Fruit fly (Drosophila melanogaster): ENCODE results near the gene CG13928.
A peak's percentile ranks its signal among the peaks of the same experiment; 100 is the strongest.

The CG13928 gene

DNA sequence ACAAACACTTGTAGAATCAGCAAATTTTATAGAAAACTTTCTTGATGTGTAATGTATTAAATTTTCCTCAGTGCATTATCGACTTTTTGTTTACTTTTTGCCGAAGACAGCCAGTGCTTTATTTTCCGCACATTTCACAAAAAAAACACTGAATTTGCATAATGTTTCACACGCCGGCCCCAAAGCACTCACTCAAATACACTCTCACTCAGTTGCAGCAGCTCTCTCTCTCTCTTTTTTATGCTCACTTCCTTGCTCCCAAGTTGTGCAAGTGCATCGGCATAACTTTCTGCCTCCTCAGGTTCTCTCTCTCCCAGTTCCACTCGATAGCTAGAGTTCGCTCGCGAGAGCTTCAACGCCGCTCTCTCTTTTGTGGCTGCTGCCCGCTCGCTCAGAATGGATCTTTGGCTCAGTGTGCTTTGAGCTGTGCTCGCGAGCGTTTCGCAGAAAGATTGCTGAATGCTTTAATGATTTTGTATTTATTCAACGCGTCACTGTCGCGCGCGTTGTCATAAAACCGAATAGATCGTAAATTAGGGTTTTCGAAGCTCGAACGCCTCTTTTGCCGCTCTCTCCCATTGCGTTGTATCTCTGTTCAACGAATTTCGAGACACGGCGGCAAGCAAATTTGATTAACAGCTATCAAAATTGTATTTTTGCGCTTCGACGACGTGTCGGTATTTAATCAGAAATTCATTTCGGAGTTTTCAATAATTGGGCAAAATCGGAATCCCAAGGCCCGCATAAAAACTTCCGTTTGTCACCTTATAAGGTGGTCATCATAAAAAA is 41.7 kb downstream of the CG13928 start:
- TF ChIP-seq Hr96 (GFP tag; optimal IDR thresholded peaks at IDR 0.05) (peak; percentile 45), ovo (GFP tag; optimal IDR thresholded peaks at IDR 0.05) (peak; percentile 53), toe (GFP tag; optimal IDR thresholded peaks at IDR 0.05) (no peak), pad (GFP tag; optimal IDR thresholded peaks at IDR 0.05) (no peak), CG33017 (tag; optimal IDR thresholded peaks at IDR 0.05) (peak; percentile 60), CG1620 (GFP tag; optimal IDR thresholded peaks at IDR 0.05) (no peak), CG5204 (GFP tag; optimal IDR thresholded peaks at IDR 0.05) (no peak), bab1 (GFP tag; optimal IDR thresholded peaks at IDR 0.05) (peak; percentile 73), CG14711 (tag; optimal IDR thresholded peaks at IDR 0.05) (peak; percentile 16), CG7101 (tag; optimal IDR thresholded peaks at IDR 0.05) (no peak), Mnt (GFP tag; optimal IDR thresholded peaks at IDR 0.05) (peak; percentile 68), Crg-1 (GFP tag; optimal IDR thresholded peaks at IDR 0.05) (peak; percentile 13), Clk (GFP tag; optimal IDR thresholded peaks at IDR 0.05) (no peak), CG7045 (GFP tag; optimal IDR thresholded peaks at IDR 0.05) (peak; percentile 26), CG11617 (GFP tag; optimal IDR thresholded peaks at IDR 0.05) (peak; percentile 10), CG12768 (GFP tag; optimal IDR thresholded peaks at IDR 0.05) (peak; percentile 65), kay (GFP tag; ENCODE audit: borderline replicate concordance) (no peak), cic (GFP tag; optimal IDR thresholded peaks at IDR 0.05) (peak; percentile 75), tj (GFP tag; optimal IDR thresholded peaks at IDR 0.05) (peak; percentile 80), cnc (optimal IDR thresholded peaks at IDR 0.05) (no peak)

DNA sequence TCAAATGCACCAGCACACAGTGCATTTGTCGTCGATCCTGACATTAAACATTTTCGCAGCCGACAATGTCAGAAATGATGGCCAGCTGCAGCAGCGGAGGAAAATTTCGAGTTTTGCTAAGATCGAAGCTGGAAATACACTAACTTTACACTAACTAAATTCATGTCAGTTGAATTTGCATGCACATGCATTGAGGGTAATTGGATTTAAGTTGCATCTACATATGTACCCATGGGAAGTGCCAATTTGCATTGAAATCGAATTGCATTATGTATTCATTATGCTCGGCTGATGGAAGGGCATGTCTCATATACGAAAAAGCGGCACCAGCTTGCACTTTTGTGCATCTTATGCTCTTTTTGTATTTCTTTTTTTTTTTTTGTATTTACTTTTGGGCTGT is 43.4 kb downstream of the CG13928 start:
- TF ChIP-seq CG7101 (tag; optimal IDR thresholded peaks at IDR 0.05) (peak; percentile 11), CG14711 (tag; optimal IDR thresholded peaks at IDR 0.05) (peak; percentile 64), bab1 (GFP tag; optimal IDR thresholded peaks at IDR 0.05) (peak; percentile 93), Hr96 (GFP tag; optimal IDR thresholded peaks at IDR 0.05) (peak; percentile 48), tj (GFP tag; optimal IDR thresholded peaks at IDR 0.05) (peak; percentile 74), CG5204 (GFP tag; optimal IDR thresholded peaks at IDR 0.05) (no peak), CG12768 (GFP tag; optimal IDR thresholded peaks at IDR 0.05) (no peak), cnc (optimal IDR thresholded peaks at IDR 0.05) (no peak), pad (GFP tag; optimal IDR thresholded peaks at IDR 0.05) (peak; percentile 36), CG7045 (GFP tag; optimal IDR thresholded peaks at IDR 0.05) (no peak)

DNA sequence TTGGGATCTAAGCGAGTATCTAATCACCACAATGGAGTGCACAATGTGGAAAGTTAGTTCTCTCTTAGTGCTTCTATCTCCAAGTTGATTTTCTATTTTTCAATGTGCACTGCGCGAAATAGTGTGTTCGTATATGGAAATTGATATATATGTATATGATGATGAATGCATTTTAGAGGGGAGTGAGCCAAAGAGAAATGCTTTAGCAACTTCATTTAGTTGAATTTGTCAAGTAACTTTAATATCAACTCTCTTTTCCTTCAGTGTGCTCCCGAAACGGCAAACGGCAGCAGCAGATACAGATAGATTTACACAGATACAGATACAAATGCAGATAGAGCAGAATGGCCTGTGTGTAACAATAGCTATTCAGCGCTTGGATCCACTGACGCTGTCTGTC is 44.2 kb downstream of the CG13928 start:
- TF ChIP-seq Clk (GFP tag; optimal IDR thresholded peaks at IDR 0.05): no peak
- no peak for TF ChIP-seq CG14711 (tag; optimal IDR thresholded peaks at IDR 0.05)
- no peak for TF ChIP-seq Mnt (GFP tag; optimal IDR thresholded peaks at IDR 0.05)
- peak; percentile 58 for TF ChIP-seq CG11617 (GFP tag; optimal IDR thresholded peaks at IDR 0.05)
- TF ChIP-seq CG7101 (tag; optimal IDR thresholded peaks at IDR 0.05): peak; percentile 27
- TF ChIP-seq Crg-1 (GFP tag; optimal IDR thresholded peaks at IDR 0.05): no peak
- no peak for TF ChIP-seq kay (GFP tag; ENCODE audit: borderline replicate concordance)
- TF ChIP-seq CG1620 (GFP tag; optimal IDR thresholded peaks at IDR 0.05): peak; percentile 17
- TF ChIP-seq ovo (GFP tag; optimal IDR thresholded peaks at IDR 0.05): no peak
- peak; percentile 23 for TF ChIP-seq tj (GFP tag; optimal IDR thresholded peaks at IDR 0.05)
- no peak for TF ChIP-seq cnc (optimal IDR thresholded peaks at IDR 0.05)
- peak; percentile 35 for TF ChIP-seq CG33017 (tag; optimal IDR thresholded peaks at IDR 0.05)
- TF ChIP-seq Hr96 (GFP tag; optimal IDR thresholded peaks at IDR 0.05): no peak
- no peak for TF ChIP-seq bab1 (GFP tag; optimal IDR thresholded peaks at IDR 0.05)
- no peak for TF ChIP-seq CG12768 (GFP tag; optimal IDR thresholded peaks at IDR 0.05)
- no peak for TF ChIP-seq cic (GFP tag; optimal IDR thresholded peaks at IDR 0.05)
- no peak for TF ChIP-seq toe (GFP tag; optimal IDR thresholded peaks at IDR 0.05)
- TF ChIP-seq CG7045 (GFP tag; optimal IDR thresholded peaks at IDR 0.05): no peak
- TF ChIP-seq CG5204 (GFP tag; optimal IDR thresholded peaks at IDR 0.05): no peak
- no peak for TF ChIP-seq pad (GFP tag; optimal IDR thresholded peaks at IDR 0.05)

DNA sequence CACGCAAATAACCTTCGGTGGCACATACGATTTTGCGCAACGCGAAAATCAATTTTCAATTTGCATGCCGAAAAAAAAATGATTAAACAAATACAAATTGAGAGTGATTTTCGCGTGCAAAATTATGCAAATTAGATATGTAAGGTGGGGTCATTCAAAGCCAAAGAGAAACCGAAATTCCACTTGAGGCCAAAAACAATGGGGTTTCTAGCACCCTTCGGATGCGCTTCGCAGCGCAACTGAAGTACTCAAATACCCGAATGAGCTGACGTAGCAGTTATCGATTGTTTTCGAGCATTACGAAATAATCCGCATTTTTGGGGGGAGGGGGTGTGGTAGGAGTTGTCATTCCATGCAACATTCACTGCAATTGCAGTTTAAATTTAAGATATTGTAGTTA is 47.4 kb downstream of the CG13928 start:
- TF ChIP-seq tj (GFP tag; optimal IDR thresholded peaks at IDR 0.05) (peak; percentile 63), toe (GFP tag; optimal IDR thresholded peaks at IDR 0.05) (no peak)

DNA sequence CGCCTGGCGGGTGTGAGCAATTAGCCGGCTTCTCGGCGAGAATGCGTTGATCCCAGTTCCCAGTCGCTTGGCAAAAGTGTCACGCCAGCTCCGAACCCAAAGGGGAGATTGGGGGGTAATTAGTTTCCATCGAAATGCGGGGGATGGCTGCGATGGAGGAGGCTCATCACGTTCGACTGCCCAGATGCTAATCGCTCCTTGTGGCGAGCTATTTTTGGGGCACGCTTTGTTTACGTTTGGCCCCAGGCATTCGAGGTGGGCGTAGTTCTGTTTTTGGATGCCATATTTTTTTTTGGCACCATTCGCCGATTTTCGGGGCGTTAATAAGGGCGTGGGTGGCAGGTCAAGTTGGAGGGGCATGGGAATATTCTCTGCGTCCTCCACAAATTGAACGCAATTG is 48.0 kb downstream of the CG13928 start:
- TF ChIP-seq cnc (optimal IDR thresholded peaks at IDR 0.05) (no peak), pad (GFP tag; optimal IDR thresholded peaks at IDR 0.05) (no peak), kay (GFP tag; ENCODE audit: borderline replicate concordance) (peak; percentile 25)

DNA sequence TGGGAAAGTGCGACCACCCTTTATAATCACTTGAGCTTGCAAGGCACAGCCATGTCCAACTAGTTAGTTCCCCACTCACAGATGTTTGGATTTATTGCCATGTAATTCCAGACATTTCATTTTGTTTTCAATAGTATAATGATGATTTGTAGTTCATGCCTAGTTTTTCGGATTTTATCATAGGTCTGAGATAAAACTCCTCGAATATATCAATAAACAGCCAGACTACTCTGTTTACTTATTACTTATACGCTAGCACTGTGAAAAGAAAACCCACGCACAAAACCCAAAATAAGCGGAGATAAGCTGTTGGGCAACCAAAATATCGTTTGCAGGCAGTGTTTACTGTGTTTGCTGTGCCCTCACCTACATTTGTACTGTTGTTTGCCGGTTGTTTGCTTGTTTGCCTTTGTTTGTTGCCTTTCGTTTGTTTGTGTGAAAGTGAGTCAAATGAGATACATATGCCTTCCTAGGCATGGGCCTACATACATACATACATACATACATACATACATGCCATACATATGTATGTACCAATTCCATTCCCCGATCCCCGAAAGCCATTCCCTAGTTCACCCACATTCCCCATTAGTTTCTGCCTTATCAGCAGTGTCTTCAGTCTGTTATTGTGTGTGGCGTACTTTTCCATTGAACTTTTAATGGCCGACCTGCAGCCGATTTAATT is 48.9 kb downstream of the CG13928 start:
- TF ChIP-seq Crg-1 (GFP tag; optimal IDR thresholded peaks at IDR 0.05): no peak
- no peak for TF ChIP-seq CG7045 (GFP tag; optimal IDR thresholded peaks at IDR 0.05)
- TF ChIP-seq kay (GFP tag; ENCODE audit: borderline replicate concordance): peak; percentile 72
- TF ChIP-seq cnc (optimal IDR thresholded peaks at IDR 0.05): no peak
- TF ChIP-seq CG14711 (tag; optimal IDR thresholded peaks at IDR 0.05): peak; percentile 46
- peak; percentile 24 for TF ChIP-seq CG12768 (GFP tag; optimal IDR thresholded peaks at IDR 0.05)
- no peak for TF ChIP-seq bab1 (GFP tag; optimal IDR thresholded peaks at IDR 0.05)
- TF ChIP-seq CG33017 (tag; optimal IDR thresholded peaks at IDR 0.05): no peak
- no peak for TF ChIP-seq Mnt (GFP tag; optimal IDR thresholded peaks at IDR 0.05)
- peak; percentile 87 for TF ChIP-seq tj (GFP tag; optimal IDR thresholded peaks at IDR 0.05)
- TF ChIP-seq CG7101 (tag; optimal IDR thresholded peaks at IDR 0.05): peak; percentile 39
- TF ChIP-seq Clk (GFP tag; optimal IDR thresholded peaks at IDR 0.05): no peak
- TF ChIP-seq cic (GFP tag; optimal IDR thresholded peaks at IDR 0.05): no peak

Data from whole organism, adult.